Worm (Caenorhabditis elegans) whole organism, late embryonic: ENCODE data around the gene B0244.16.
A peak's percentile ranks its signal among the peaks of the same experiment; 100 is the strongest.

Experiments used
- F13H6.1 ChIP-seq: sonication (generic microtip); optimal IDR thresholded peaks from 2 replicates; lab custom pipeline; 2016; ENCODE audit warnings: missing genetic modification characterization, missing compliant biosample characterization
- Y22D7AL.16 ChIP-seq: sonication (generic microtip); optimal IDR thresholded peaks from 2 replicates; lab custom pipeline; 2016; ENCODE audit warnings: missing genetic modification characterization, missing compliant biosample characterization
- ahr-1 ChIP-seq: sonication (generic microtip); optimal IDR thresholded peaks from 2 replicates; lab custom pipeline; 2016; ENCODE audit warnings: missing genetic modification characterization, missing compliant biosample characterization
- ama-1 ChIP-seq: fragments of 150-350 bp; optimal IDR thresholded peaks from 2 replicates; lab custom pipeline; 2014
- ceh-14 ChIP-seq: sonication (generic microtip); optimal IDR thresholded peaks from 2 replicates; lab custom pipeline; 2016; ENCODE audit warnings: missing genotype, missing genetic modification characterization, missing compliant biosample characterization
- ceh-18 ChIP-seq: sonication (generic microtip); optimal IDR thresholded peaks from 2 replicates; lab custom pipeline; 2016; ENCODE audit warnings: missing genetic modification characterization, missing compliant biosample characterization
- ceh-22 ChIP-seq: sonication (generic microtip); optimal IDR thresholded peaks from 2 replicates; lab custom pipeline; 2017; ENCODE audit warnings: missing biosample characterization, missing genetic modification characterization
- ceh-24 ChIP-seq: sonication (generic microtip); optimal IDR thresholded peaks from 2 replicates; lab custom pipeline; 2016; ENCODE audit warnings: mild to moderate bottlenecking, missing genetic modification characterization, missing compliant biosample characterization
- ceh-30 ChIP-seq: fragments of 150-350 bp; optimal IDR thresholded peaks from 2 replicates; lab custom pipeline; 2014; ENCODE audit warnings: missing biosample characterization, missing genetic modification characterization
- ceh-31 ChIP-seq: sonication (generic microtip); optimal IDR thresholded peaks from 2 replicates; lab custom pipeline; 2016; ENCODE audit warnings: missing genetic modification characterization, missing compliant biosample characterization
- ceh-34 ChIP-seq: sonication (generic microtip); optimal IDR thresholded peaks from 2 replicates; lab custom pipeline; 2016; ENCODE audit warnings: mild to moderate bottlenecking, missing genetic modification characterization, missing compliant biosample characterization
- ceh-45 ChIP-seq: fragments of 200-800 bp; sonication (Bioruptor generic); IDR thresholded peaks from 2 replicates; pipeline ENCODE4 v1.3.6; 2022; ENCODE audit warnings: missing genetic modification reagents, missing genetic modification characterization, missing compliant biosample characterization
- ceh-48 ChIP-seq: sonication (generic microtip); optimal IDR thresholded peaks from 2 replicates; lab custom pipeline; 2016; ENCODE audit warnings: missing genetic modification characterization, inconsistent platforms, missing compliant biosample characterization
- ceh-9 ChIP-seq: sonication (generic microtip); optimal IDR thresholded peaks from 2 replicates; lab custom pipeline; 2016; ENCODE audit warnings: mild to moderate bottlenecking, missing genetic modification characterization, inconsistent platforms, missing compliant biosample characterization
- che-1 ChIP-seq: sonication (generic microtip); optimal IDR thresholded peaks from 2 replicates; lab custom pipeline; 2016; ENCODE audit warnings: mild to moderate bottlenecking, missing genetic modification characterization, missing compliant biosample characterization
- dmd-4 ChIP-seq: sonication (generic microtip); optimal IDR thresholded peaks from 2 replicates; lab custom pipeline; 2016; ENCODE audit warnings: borderline replicate concordance, missing genetic modification characterization, missing compliant biosample characterization
- elt-4 ChIP-seq: sonication (generic microtip); optimal IDR thresholded peaks from 2 replicates; lab custom pipeline; 2016; ENCODE audit warnings: missing genetic modification characterization, missing compliant biosample characterization
- ets-4 ChIP-seq: sonication (generic microtip); optimal IDR thresholded peaks from 2 replicates; lab custom pipeline; 2016; ENCODE audit warnings: missing genetic modification characterization, missing compliant biosample characterization
- fax-1 ChIP-seq: sonication (generic microtip); optimal IDR thresholded peaks from 2 replicates; lab custom pipeline; 2016; ENCODE audit warnings: missing genotype, missing genetic modification characterization, missing compliant biosample characterization
- gmeb-2 ChIP-seq: sonication (generic microtip); optimal IDR thresholded peaks from 2 replicates; lab custom pipeline; 2016; ENCODE audit warnings: missing genetic modification characterization, inconsistent platforms, missing compliant biosample characterization
- hlh-15 ChIP-seq: sonication (generic microtip); optimal IDR thresholded peaks from 2 replicates; lab custom pipeline; 2016; ENCODE audit warnings: missing genetic modification characterization, missing compliant biosample characterization
- hlh-30 ChIP-seq: sonication (generic microtip); optimal IDR thresholded peaks from 2 replicates; lab custom pipeline; 2017; ENCODE audit warnings: antibody characterized with exemption, missing genetic modification characterization, missing compliant biosample characterization; ENCODE audit not compliant: insufficient read depth
- hlh-8 ChIP-seq: sonication (generic microtip); optimal IDR thresholded peaks from 2 replicates; lab custom pipeline; 2016; ENCODE audit warnings: missing genotype, missing genetic modification characterization, missing compliant biosample characterization
- lim-6 ChIP-seq: sonication (generic microtip); optimal IDR thresholded peaks from 2 replicates; lab custom pipeline; 2016; ENCODE audit warnings: missing genetic modification characterization, missing compliant biosample characterization
- nfya-1 ChIP-seq: sonication (generic microtip); optimal IDR thresholded peaks from 2 replicates; lab custom pipeline; 2017; ENCODE audit warnings: missing genetic modification characterization, mild to moderate bottlenecking, missing compliant biosample characterization, antibody characterized with exemption, moderate library complexity
- nhr-11 ChIP-seq: fragments of 150-350 bp; optimal IDR thresholded peaks from 2 replicates; lab custom pipeline; 2014; ENCODE audit warnings: missing biosample characterization, missing genetic modification characterization
- nhr-232 ChIP-seq: sonication (generic microtip); optimal IDR thresholded peaks from 2 replicates; lab custom pipeline; 2016; ENCODE audit warnings: missing genetic modification characterization, missing compliant biosample characterization
- npax-4 ChIP-seq: sonication (generic microtip); optimal IDR thresholded peaks from 2 replicates; lab custom pipeline; 2016; ENCODE audit warnings: missing genetic modification characterization, missing compliant biosample characterization
- odd-2 ChIP-seq: sonication (generic microtip); optimal IDR thresholded peaks from 2 replicates; lab custom pipeline; 2017; ENCODE audit warnings: antibody characterized with exemption, mild to moderate bottlenecking, missing genetic modification characterization, missing compliant biosample characterization
- pag-3 ChIP-seq: sonication (generic microtip); optimal IDR thresholded peaks from 2 replicates; lab custom pipeline; 2016; ENCODE audit warnings: missing compliant biosample characterization, missing genetic modification characterization, borderline replicate concordance
- pat-9 ChIP-seq: fragments of 200-800 bp; sonication (Bioruptor generic); optimal IDR thresholded peaks from 2 replicates; lab custom pipeline; 2018; ENCODE audit warnings: mild to moderate bottlenecking, missing genetic modification characterization, moderate library complexity, missing compliant biosample characterization
- pax-1 ChIP-seq: fragments of 150-350 bp; optimal IDR thresholded peaks from 2 replicates; lab custom pipeline; 2014; ENCODE audit warnings: missing biosample characterization, missing genetic modification characterization
- pha-4 ChIP-seq: fragments of 150-350 bp; optimal IDR thresholded peaks from 2 replicates; lab custom pipeline; 2018; ENCODE audit warnings: missing biosample characterization, missing genetic modification reagents, missing genetic modification characterization
- ref-2 ChIP-seq: sonication (generic microtip); optimal IDR thresholded peaks from 2 replicates; lab custom pipeline; 2016; ENCODE audit warnings: missing genetic modification characterization, missing compliant biosample characterization
- rnt-1 ChIP-seq: sonication (generic microtip); optimal IDR thresholded peaks from 2 replicates; lab custom pipeline; 2016; ENCODE audit warnings: missing genetic modification characterization, missing compliant biosample characterization
- sdc-2 ChIP-seq: sonication (generic microtip); optimal IDR thresholded peaks from 2 replicates; lab custom pipeline; 2016; ENCODE audit warnings: missing genotype, missing genetic modification characterization, missing compliant biosample characterization
- sox-2 ChIP-seq: fragments of 200-800 bp; sonication (Bioruptor generic); IDR thresholded peaks from 2 replicates; pipeline ENCODE4 v1.3.6; 2022; ENCODE audit warnings: missing genetic modification reagents, missing genetic modification characterization, missing compliant biosample characterization
- sox-4 ChIP-seq: sonication (generic microtip); optimal IDR thresholded peaks from 2 replicates; lab custom pipeline; 2017; ENCODE audit warnings: mild to moderate bottlenecking, missing genetic modification characterization, inconsistent platforms, missing compliant biosample characterization
- syd-9 ChIP-seq: sonication (generic microtip); optimal IDR thresholded peaks from 2 replicates; lab custom pipeline; 2016; ENCODE audit warnings: mild to moderate bottlenecking, missing genetic modification characterization, moderate library complexity, missing compliant biosample characterization
- tbx-2 ChIP-seq: sonication (generic microtip); optimal IDR thresholded peaks from 2 replicates; lab custom pipeline; 2016; ENCODE audit warnings: missing genetic modification characterization, missing compliant biosample characterization
- ttx-3 ChIP-seq: sonication (generic microtip); optimal IDR thresholded peaks from 2 replicates; lab custom pipeline; 2016; ENCODE audit warnings: missing genetic modification reagents, missing genetic modification characterization, missing compliant biosample characterization
- unc-42 ChIP-seq: sonication (generic microtip); optimal IDR thresholded peaks from 2 replicates; lab custom pipeline; 2016; ENCODE audit warnings: missing genotype, missing genetic modification characterization, missing compliant biosample characterization
- unc-55 ChIP-seq: sonication (generic microtip); optimal IDR thresholded peaks from 2 replicates; lab custom pipeline; 2017; ENCODE audit warnings: missing biosample characterization, missing genetic modification reagents, missing genetic modification characterization
- zip-5 ChIP-seq: sonication (generic microtip); optimal IDR thresholded peaks from 2 replicates; lab custom pipeline; 2016; ENCODE audit warnings: missing genetic modification characterization, missing compliant biosample characterization
- ztf-16 ChIP-seq: sonication (generic microtip); optimal IDR thresholded peaks from 2 replicates; lab custom pipeline; 2017; ENCODE audit warnings: missing genetic modification characterization, missing compliant biosample characterization

B0244.16 gene

ce11 chrIII:5769726-5770235 is 29.0 kb downstream of the B0244.16 start, which contains the start of gene cutl-23 (continued):
- TF ChIP-seq sdc-2 (tag; lab: Kevin White, UChicago) (peak; percentile 41), nhr-11 (tag; lab: Kevin White, UChicago) (no peak), ttx-3 (tag; lab: Kevin White, UChicago) (no peak), ama-1 (lab: Kevin White, UChicago) (no peak), syd-9 (tag; lab: Kevin White, UChicago) (peak; percentile 39), ahr-1 (tag; lab: Kevin White, UChicago) (no peak), hlh-15 (no peak), pag-3 (tag; lab: Kevin White, UChicago) (no peak), Y22D7AL.16 (tag; lab: Kevin White, UChicago) (peak; percentile 38), fax-1 (tag; lab: Kevin White, UChicago) (peak; percentile 22), tbx-2 (tag; lab: Kevin White, UChicago) (peak; percentile 41), che-1 (tag; lab: Kevin White, UChicago) (peak; percentile 59), ceh-48 (tag; lab: Kevin White, UChicago) (peak; percentile 42), ref-2 (tag; lab: Kevin White, UChicago) (no peak), ceh-9 (tag; lab: Kevin White, UChicago) (peak; percentile 34), gmeb-2 (tag; lab: Kevin White, UChicago) (peak; percentile 58), pha-4 (no peak), elt-4 (tag; lab: Kevin White, UChicago) (no peak), npax-4 (tag; lab: Kevin White, UChicago) (no peak), ceh-14 (tag; lab: Kevin White, UChicago) (no peak), ceh-34 (tag; lab: Kevin White, UChicago) (peak; percentile 11), hlh-8 (tag; lab: Kevin White, UChicago) (no peak), hlh-30 (tag; lab: Kevin White, UChicago) (no peak), ceh-45 (GFP tag; lab: Robert Waterston, UW) (peak; percentile 9; the same call in 1 of the 2 replicates), ets-4 (tag; lab: Kevin White, UChicago) (peak; percentile 50), sox-2 (GFP tag; lab: Robert Waterston, UW) (peak; percentile 5; the same call in 1 of the 2 replicates), nhr-232 (tag; lab: Kevin White, UChicago) (peak; percentile 35), ceh-18 (tag; lab: Kevin White, UChicago) (no peak), zip-5 (tag; lab: Kevin White, UChicago) (no peak), ceh-31 (tag; lab: Kevin White, UChicago) (peak; percentile 50), pat-9 (peak; percentile 23), ceh-22 (tag; lab: Kevin White, UChicago) (no peak)

ce11 chrIII:5782080-5782479 is 41.3 kb downstream of the B0244.16 start:
- TF ChIP-seq ztf-16 (no peak), ceh-30 (tag; lab: Kevin White, UChicago) (no peak), ceh-18 (tag; lab: Kevin White, UChicago) (no peak), zip-5 (tag; lab: Kevin White, UChicago) (no peak), lim-6 (tag; lab: Kevin White, UChicago) (no peak)

ce11 chrIII:5785273-5785929 is 44.6 kb downstream of the B0244.16 start, which contains the start of gene Y37B11A.3:
TSS of gene Y37B11A.3 (minus strand) at chrIII:5785323.
- no peak for TF ChIP-seq dmd-4
- TF ChIP-seq pha-4, result no peak
- TF ChIP-seq F13H6.1 (tag; lab: Kevin White, UChicago), result no peak
- no peak for TF ChIP-seq unc-42 (tag; lab: Kevin White, UChicago)
- no peak for TF ChIP-seq odd-2 (tag; lab: Kevin White, UChicago)
- no peak for TF ChIP-seq ets-4 (tag; lab: Kevin White, UChicago)
- no peak for TF ChIP-seq hlh-30 (tag; lab: Kevin White, UChicago)
- TF ChIP-seq fax-1 (tag; lab: Kevin White, UChicago), result no peak
- no peak for TF ChIP-seq sdc-2 (tag; lab: Kevin White, UChicago)
- no peak for TF ChIP-seq ceh-22 (tag; lab: Kevin White, UChicago)
- peak; percentile 43 for TF ChIP-seq unc-55
- TF ChIP-seq hlh-8 (tag; lab: Kevin White, UChicago), result no peak
- no peak for TF ChIP-seq ceh-24
- no peak for TF ChIP-seq hlh-15
- TF ChIP-seq nfya-1 (tag; lab: Kevin White, UChicago), result peak; percentile 37
- no peak for TF ChIP-seq sox-4 (tag; lab: Kevin White, UChicago)
- TF ChIP-seq ceh-18 (tag; lab: Kevin White, UChicago), result no peak
- no peak for TF ChIP-seq lim-6 (tag; lab: Kevin White, UChicago)
- no peak for TF ChIP-seq gmeb-2 (tag; lab: Kevin White, UChicago)
- TF ChIP-seq rnt-1 (tag; lab: Kevin White, UChicago), result no peak
- no peak for TF ChIP-seq ztf-16
- TF ChIP-seq zip-5 (tag; lab: Kevin White, UChicago), result no peak
- TF ChIP-seq pax-1 (tag; lab: Kevin White, UChicago), result no peak
- TF ChIP-seq ref-2 (tag; lab: Kevin White, UChicago), result peak; percentile 69
- TF ChIP-seq ceh-34 (tag; lab: Kevin White, UChicago), result no peak
- TF ChIP-seq ahr-1 (tag; lab: Kevin White, UChicago), result no peak
- TF ChIP-seq ceh-30 (tag; lab: Kevin White, UChicago), result no peak
